Worm (Caenorhabditis elegans) whole organism, early embryonic: ENCODE data around the gene Y75B8A.34.

Experiments
- B0310.2 ChIP-seq: sonication (generic microtip); optimal IDR thresholded peaks from 2 replicates; lab custom pipeline; 2016; ENCODE audit warnings: mild to moderate bottlenecking, missing genetic modification characterization, missing compliant biosample characterization
- F13C5.2 ChIP-seq: sonication (generic microtip); optimal IDR thresholded peaks from 2 replicates; lab custom pipeline; 2017; ENCODE audit warnings: mild to moderate bottlenecking, missing genetic modification characterization, inconsistent platforms, missing compliant biosample characterization
- aly-1 ChIP-seq: sonication (generic microtip); optimal IDR thresholded peaks from 2 replicates; lab custom pipeline; 2016; ENCODE audit warnings: missing genetic modification characterization, missing compliant biosample characterization
- ama-1 ChIP-seq: fragments of 150-350 bp; optimal IDR thresholded peaks from 2 replicates; lab custom pipeline; 2014
- ceh-13 ChIP-seq: fragments of 200-800 bp; sonication (Bioruptor generic); optimal IDR thresholded peaks from 2 replicates; lab custom pipeline; 2018; ENCODE audit warnings: mild to moderate bottlenecking, missing genetic modification characterization, missing compliant biosample characterization
- ceh-36 ChIP-seq: sonication (generic microtip); optimal IDR thresholded peaks from 2 replicates; lab custom pipeline; 2016; ENCODE audit warnings: missing genetic modification characterization, inconsistent platforms, missing compliant biosample characterization
- ets-7 ChIP-seq: sonication (generic microtip); optimal IDR thresholded peaks from 2 replicates; lab custom pipeline; 2016; ENCODE audit warnings: missing genotype, missing genetic modification characterization, missing compliant biosample characterization
- flt-1 ChIP-seq: fragments of 200-800 bp; sonication (Bioruptor generic); IDR thresholded peaks from 2 replicates; pipeline ENCODE4 v1.3.6; 2022; ENCODE audit warnings: missing genetic modification characterization, missing compliant biosample characterization
- hmbx-1 ChIP-seq: sonication (generic microtip); optimal IDR thresholded peaks from 2 replicates; lab custom pipeline; 2016; ENCODE audit warnings: mild to moderate bottlenecking, missing genetic modification characterization, missing compliant biosample characterization
- hmg-4 ChIP-seq: fragments of 200-800 bp; sonication (Bioruptor generic); optimal IDR thresholded peaks from 2 replicates; lab custom pipeline; 2018; ENCODE audit warnings: mild to moderate bottlenecking, missing genetic modification characterization, missing compliant biosample characterization
- hnd-1 ChIP-seq: sonication (generic microtip); optimal IDR thresholded peaks from 2 replicates; lab custom pipeline; 2016; ENCODE audit warnings: missing genetic modification characterization, missing compliant biosample characterization
- pes-1 ChIP-seq: fragments of 200-800 bp; sonication (Bioruptor generic); IDR thresholded peaks from 2 replicates; pipeline ENCODE4 v1.3.6; 2022; ENCODE audit warnings: missing genetic modification reagents, missing genetic modification characterization, missing compliant biosample characterization
- scrt-1 ChIP-seq: fragments of 200-800 bp; sonication (Bioruptor generic); IDR thresholded peaks from 2 replicates; pipeline ENCODE4 v1.3.6; 2022; ENCODE audit warnings: missing genetic modification characterization, missing compliant biosample characterization
- sea-1 ChIP-seq: fragments of 200-800 bp; sonication (Bioruptor generic); conservative IDR thresholded peaks from 2 replicates; pipeline ENCODE4 v1.3.6; 2022; ENCODE audit warnings: missing genetic modification characterization, missing compliant biosample characterization
- tbx-11 ChIP-seq: fragments of 200-800 bp; sonication (Bioruptor generic); IDR thresholded peaks from 2 replicates; pipeline ENCODE4 v1.3.6; 2022; ENCODE audit warnings: missing genetic modification characterization, missing compliant biosample characterization
- tbx-37 ChIP-seq: fragments of 200-800 bp; sonication (Bioruptor generic); conservative IDR thresholded peaks from 2 replicates; pipeline ENCODE4 v1.3.6; 2022; ENCODE audit warnings: missing genetic modification reagents, missing genetic modification characterization, missing compliant biosample characterization
- tra-4 ChIP-seq: sonication (generic microtip); optimal IDR thresholded peaks from 2 replicates; lab custom pipeline; 2017; ENCODE audit warnings: missing genetic modification characterization, missing compliant biosample characterization

Gene Y75B8A.34

DNA sequence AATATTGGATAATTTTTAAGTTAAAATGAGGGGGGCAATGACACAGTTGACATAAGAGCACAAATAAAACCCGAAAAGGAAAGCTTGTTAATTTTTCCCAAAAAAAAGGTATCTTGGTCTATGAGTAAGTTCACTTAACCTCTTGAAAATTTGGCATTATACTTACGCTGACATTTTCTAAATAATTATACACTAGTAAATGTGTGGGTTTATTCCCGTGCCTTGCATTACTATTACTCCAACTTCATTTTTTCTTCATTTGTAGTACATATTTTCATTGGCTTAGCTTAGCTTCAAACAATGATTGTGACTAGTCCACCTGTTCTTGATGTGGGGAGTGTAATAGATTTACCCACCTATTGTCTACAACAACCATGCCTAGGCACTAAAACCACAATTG lies at the start of gene Y75B8A.34:
Y75B8A.34 (plus strand) TSS at position 301 of the 400 bp plus-strand sequence.
- TF ChIP-seq sea-1 (GFP tag; lab: Robert Waterston, UW): no peak

DNA sequence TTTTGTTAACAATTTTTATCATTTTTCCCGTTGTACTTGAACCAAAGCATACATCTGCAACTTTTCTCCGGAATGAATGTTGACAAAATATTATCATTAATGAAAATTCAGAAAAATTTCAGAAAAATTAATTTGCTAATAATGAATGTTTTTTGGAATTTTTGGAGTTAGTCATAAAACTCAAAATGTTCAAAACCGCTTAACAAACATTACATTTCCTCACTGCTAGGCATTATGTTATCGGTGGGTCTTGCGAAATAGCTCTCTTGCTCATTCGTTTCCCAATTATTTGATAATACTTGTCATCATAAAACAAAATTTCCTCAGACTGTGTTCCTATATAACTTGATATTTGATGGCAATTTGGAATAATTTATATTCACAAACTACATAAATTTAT lies 46.5 kb upstream of the Y75B8A.34 start, which contains the start of gene Y75B8A.39:
Y75B8A.39 (plus strand) TSS at position 301 of the 400 bp plus-strand sequence.
- TF ChIP-seq ceh-13 (no peak), ceh-36 (no peak), B0310.2 (tag; lab: Kevin White, UChicago) (no peak), tra-4 (tag; lab: Kevin White, UChicago) (no peak), aly-1 (tag; lab: Kevin White, UChicago) (no peak), hmbx-1 (tag; lab: Kevin White, UChicago) (no peak), flt-1 (GFP tag; lab: Robert Waterston, UW) (no peak), scrt-1 (GFP tag; lab: Robert Waterston, UW) (no peak), F13C5.2 (no peak), pes-1 (no peak)

- TF ChIP-seq B0310.2 (tag; lab: Kevin White, UChicago): no peak
- TF ChIP-seq scrt-1 (GFP tag; lab: Robert Waterston, UW): no peak
- TF ChIP-seq ceh-13: no peak
- no peak for TF ChIP-seq flt-1 (GFP tag; lab: Robert Waterston, UW)
Observed at ce11 chrIII:12315179-12315578, 44.2 kb upstream of the Y75B8A.34 start, which contains the start of gene Y75B8A.37. Gene Y75B8A.37 (plus strand): TSS chrIII:12315479.

DNA sequence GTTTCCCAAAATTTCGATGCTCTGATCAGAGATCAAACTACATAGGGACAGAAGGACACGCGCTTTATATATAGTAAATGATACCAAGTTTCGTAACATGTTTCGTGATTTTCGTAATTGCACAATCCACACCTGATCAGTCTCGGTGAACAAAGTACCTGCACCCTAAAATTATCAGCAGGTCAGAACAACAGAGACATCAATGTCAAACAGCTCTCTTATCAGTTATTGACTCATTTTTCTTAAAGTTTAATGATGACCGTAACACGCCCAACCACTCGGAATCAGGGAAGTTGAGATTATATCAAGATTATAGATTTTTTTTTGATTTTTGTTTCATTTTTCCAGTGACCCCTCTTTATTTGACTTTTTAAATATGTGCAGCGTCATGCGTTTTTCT lies 41.9 kb upstream of the Y75B8A.34 start:
- TF ChIP-seq ets-7 (tag; lab: Kevin White, UChicago) (no peak), hmg-4 (GFP tag; lab: Kevin White, UChicago) (no peak), ama-1 (lab: Kevin White, UChicago) (no peak), scrt-1 (GFP tag; lab: Robert Waterston, UW) (no peak), sea-1 (GFP tag; lab: Robert Waterston, UW) (no peak), tbx-11 (GFP tag; lab: Robert Waterston, UW) (no peak), tbx-37 (GFP tag; lab: Robert Waterston, UW) (no peak), flt-1 (GFP tag; lab: Robert Waterston, UW) (no peak), pes-1 (no peak), hmbx-1 (tag; lab: Kevin White, UChicago) (no peak), tra-4 (tag; lab: Kevin White, UChicago) (no peak), ceh-36 (no peak), hnd-1 (tag; lab: Kevin White, UChicago) (no peak), aly-1 (tag; lab: Kevin White, UChicago) (no peak)

ce11 chrIII:12318794-12319193 lies 40.6 kb upstream of the Y75B8A.34 start, which contains the start of gene Y75B8A.28:
Gene Y75B8A.28 (plus strand): TSS chrIII:12319089.
- no peak for TF ChIP-seq hnd-1 (tag; lab: Kevin White, UChicago)
- no peak for TF ChIP-seq tbx-37 (GFP tag; lab: Robert Waterston, UW)
- no peak for TF ChIP-seq tbx-11 (GFP tag; lab: Robert Waterston, UW)
- no peak for TF ChIP-seq ceh-13
- TF ChIP-seq F13C5.2: no peak
- no peak for TF ChIP-seq scrt-1 (GFP tag; lab: Robert Waterston, UW)
- no peak for TF ChIP-seq B0310.2 (tag; lab: Kevin White, UChicago)
- no peak for TF ChIP-seq hmg-4 (GFP tag; lab: Kevin White, UChicago)
- no peak for TF ChIP-seq sea-1 (GFP tag; lab: Robert Waterston, UW)
- TF ChIP-seq tra-4 (tag; lab: Kevin White, UChicago): no peak

- TF ChIP-seq tra-4 (tag; lab: Kevin White, UChicago) (no peak), aly-1 (tag; lab: Kevin White, UChicago) (no peak)
Observed at ce11 chrIII:12325284-12325683, 34.1 kb upstream of the Y75B8A.34 start.

DNA sequence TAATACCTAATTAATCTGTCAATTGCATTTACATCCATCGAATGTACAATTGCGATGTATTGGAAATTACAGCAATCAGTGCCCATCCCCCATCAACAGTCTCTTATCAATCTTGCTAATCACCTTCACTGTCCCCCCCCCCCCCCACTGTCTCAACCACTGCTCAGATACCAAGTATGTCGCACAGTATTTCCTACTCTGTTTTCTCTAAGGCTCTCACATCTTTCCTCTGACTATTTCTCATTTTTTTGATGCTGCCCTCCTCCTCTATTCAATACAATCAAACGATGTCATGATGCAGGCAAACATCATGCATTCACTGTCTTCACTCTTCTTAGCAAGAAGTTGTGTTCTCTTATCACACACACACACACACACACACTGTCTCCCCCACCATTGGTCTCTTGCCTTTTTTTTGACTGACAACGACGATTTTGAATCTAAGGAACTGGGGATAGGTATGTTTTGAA lies 31.8 kb upstream of the Y75B8A.34 start, which contains the start of the genes zip-12 and Y75B8A.63:
zip-12 (plus strand) TSS at position 387 of the 470 bp plus-strand sequence.
Y75B8A.63 (plus strand) TSS at position 420 of the 470 bp plus-strand sequence.
- no peak for TF ChIP-seq hnd-1 (tag; lab: Kevin White, UChicago)
- TF ChIP-seq tbx-37 (GFP tag; lab: Robert Waterston, UW): no peak
- no peak for TF ChIP-seq ceh-13
- no peak for TF ChIP-seq hmbx-1 (tag; lab: Kevin White, UChicago)

DNA sequence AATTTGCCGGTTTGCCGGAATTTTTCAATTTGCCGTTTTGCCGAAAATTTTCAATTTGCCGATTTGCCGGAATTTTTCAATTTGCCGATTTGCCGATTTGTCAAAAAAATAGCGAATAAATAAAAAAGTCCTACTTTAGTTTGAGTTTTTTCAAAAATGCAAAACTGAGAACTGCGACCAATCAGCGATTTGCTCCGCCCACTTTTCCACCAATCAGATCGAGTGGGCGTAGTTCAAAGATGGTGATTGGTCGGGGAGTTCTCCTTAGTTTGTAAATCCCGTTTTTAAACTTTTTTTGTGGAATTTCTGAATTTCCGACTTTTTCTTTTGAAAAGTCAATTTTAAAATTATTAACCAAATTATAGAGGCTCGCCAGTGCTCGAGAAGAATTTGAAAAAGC lies 28.1 kb upstream of the Y75B8A.34 start:
- TF ChIP-seq pes-1: no peak
- TF ChIP-seq hnd-1 (tag; lab: Kevin White, UChicago): no peak
- no peak for TF ChIP-seq ama-1 (lab: Kevin White, UChicago)
- TF ChIP-seq B0310.2 (tag; lab: Kevin White, UChicago): no peak
- no peak for TF ChIP-seq ceh-36
- no peak for TF ChIP-seq tra-4 (tag; lab: Kevin White, UChicago)
- no peak for TF ChIP-seq sea-1 (GFP tag; lab: Robert Waterston, UW)
- TF ChIP-seq F13C5.2: no peak
- TF ChIP-seq ets-7 (tag; lab: Kevin White, UChicago): no peak
- no peak for TF ChIP-seq tbx-11 (GFP tag; lab: Robert Waterston, UW)
- no peak for TF ChIP-seq aly-1 (tag; lab: Kevin White, UChicago)

DNA sequence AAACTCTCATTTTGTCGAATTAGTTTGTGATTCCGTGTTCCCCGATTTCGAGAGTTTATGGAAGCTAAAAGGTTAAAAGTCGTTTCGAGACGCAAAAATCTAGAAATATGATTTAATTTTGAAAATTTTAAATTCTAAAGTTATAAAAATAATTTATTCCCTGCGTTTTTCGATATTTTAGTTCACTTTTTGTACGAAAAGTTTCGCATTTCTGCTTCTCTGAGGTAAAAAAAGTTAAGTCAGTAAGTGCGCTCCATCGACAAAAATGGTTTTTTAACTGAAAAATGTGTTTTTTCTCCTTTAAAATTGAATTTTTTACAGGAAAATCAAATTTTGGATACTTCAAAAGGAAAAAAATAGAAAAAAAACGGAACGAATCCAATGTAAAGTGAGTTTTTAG lies 25.9 kb upstream of the Y75B8A.34 start, which contains the start of gene zip-1:
zip-1 (plus strand) TSS at position 301 of the 400 bp plus-strand sequence.
- TF ChIP-seq aly-1 (tag; lab: Kevin White, UChicago) (no peak), hmbx-1 (tag; lab: Kevin White, UChicago) (no peak), pes-1 (no peak), flt-1 (GFP tag; lab: Robert Waterston, UW) (no peak), B0310.2 (tag; lab: Kevin White, UChicago) (no peak)
